Fruit fly (Drosophila melanogaster): Measurements from ENCODE around the gene Gr64c.

Gr64c gene

DNA sequence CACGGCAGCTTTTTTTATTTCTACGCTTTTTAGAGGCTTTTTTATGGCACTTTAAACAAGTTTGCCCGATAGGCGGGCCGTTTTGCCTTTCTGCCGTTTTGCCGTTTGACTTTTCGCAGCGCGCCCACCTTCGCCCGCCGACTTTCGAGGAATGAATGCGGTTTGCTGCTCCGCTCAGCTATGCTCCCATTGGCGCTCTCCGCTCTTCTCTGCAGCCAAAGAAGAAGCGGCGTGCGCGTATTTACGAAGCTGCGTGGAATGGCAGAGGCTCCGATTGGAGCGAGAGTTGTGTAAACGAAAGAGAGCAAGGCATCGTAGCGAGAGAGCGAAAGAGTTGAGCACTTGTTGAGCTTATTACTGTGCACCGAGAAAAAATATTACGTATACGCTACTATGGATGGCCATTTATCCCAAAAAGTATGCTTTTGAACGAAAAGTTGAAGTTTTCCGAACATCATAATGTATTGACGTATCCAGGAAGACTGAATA is 43.2 kb downstream of the Gr64c start, which contains the start of gene wit (continued):
- no peak for TF ChIP-seq CG1832 (GFP tag; optimal IDR thresholded peaks at IDR 0.05)
- no peak for TF ChIP-seq chn (GFP tag; optimal IDR thresholded peaks at IDR 0.05)
- TF ChIP-seq CG12744 (GFP tag; optimal IDR thresholded peaks at IDR 0.05) = no peak
- TF ChIP-seq klu (GFP tag; IDR thresholded peaks at IDR 0.05) = no peak
- peak; percentile 87 for TF ChIP-seq CG3163 (GFP tag; optimal IDR thresholded peaks at IDR 0.05)
- peak; percentile 79; the same call in 1 of the 3 replicates for TF ChIP-seq CG34422 (GFP tag; IDR thresholded peaks at IDR 0.05)
- no peak for TF ChIP-seq seq (GFP tag; IDR thresholded peaks at IDR 0.05)
- TF ChIP-seq CG32767 (GFP tag; IDR thresholded peaks at IDR 0.05) = 0 out of 2 replicates have a peak, but pooled peaks have one; percentile 16
- peak; percentile 58 for TF ChIP-seq CG2120 (GFP tag; optimal IDR thresholded peaks at IDR 0.05)
- no peak for TF ChIP-seq maf-S (GFP tag; optimal IDR thresholded peaks at IDR 0.05)
- 0 out of 3 replicates have a peak, but pooled peaks have one; percentile 11 for TF ChIP-seq CG11695 (GFP tag; IDR thresholded peaks at IDR 0.05)
- peak; percentile 36 for TF ChIP-seq her (GFP tag; optimal IDR thresholded peaks at IDR 0.05)
- TF ChIP-seq CG11247 (GFP tag; IDR thresholded peaks at IDR 0.05) = no peak
- peak; percentile 72; the same call in 2 of the 3 replicates for TF ChIP-seq ci (GFP tag; IDR thresholded peaks at IDR 0.05)
- TF ChIP-seq fu2 (GFP tag; optimal IDR thresholded peaks at IDR 0.05) = no peak
- TF ChIP-seq ase (GFP tag; IDR thresholded peaks at IDR 0.05) = no peak
- no peak for TF ChIP-seq CG16815 (GFP tag; optimal IDR thresholded peaks at IDR 0.05)
- no peak for TF ChIP-seq emc (GFP tag; optimal IDR thresholded peaks at IDR 0.05)
- peak; percentile 21 for TF ChIP-seq NfI (GFP tag; optimal IDR thresholded peaks at IDR 0.05)
- no peak for TF ChIP-seq crc (GFP tag; optimal IDR thresholded peaks at IDR 0.05)
- TF ChIP-seq Sox102F (GFP tag; optimal IDR thresholded peaks at IDR 0.05) = peak; percentile 12
- no peak for TF ChIP-seq CG31441 (GFP tag; IDR thresholded peaks at IDR 0.05)
- TF ChIP-seq CG7786 (GFP tag; optimal IDR thresholded peaks at IDR 0.05) = peak; percentile 31
- TF ChIP-seq h (optimal IDR thresholded peaks at IDR 0.05) = no peak
- no peak for TF ChIP-seq CG11723 (GFP tag; optimal IDR thresholded peaks at IDR 0.05)
- peak; percentile 42 for TF ChIP-seq Xbp1 (GFP tag; optimal IDR thresholded peaks at IDR 0.05)
- no peak for TF ChIP-seq CG6689 (GFP tag; IDR thresholded peaks at IDR 0.05)
- no peak for TF ChIP-seq CG13624 (GFP tag; optimal IDR thresholded peaks at IDR 0.05)
- no peak for TF ChIP-seq CG18619 (GFP tag; optimal IDR thresholded peaks at IDR 0.05)
- no peak for TF ChIP-seq sim (GFP tag; IDR thresholded peaks at IDR 0.05)
- peak; percentile 48 for TF ChIP-seq wek (GFP tag; optimal IDR thresholded peaks at IDR 0.05)
- TF ChIP-seq hkb (optimal IDR thresholded peaks at IDR 0.05) = no peak
- TF ChIP-seq hkb (GFP tag; IDR thresholded peaks at IDR 0.05) = peak; percentile 49; the same call in 1 of the 2 replicates
- TF ChIP-seq sna (GFP tag; IDR thresholded peaks at IDR 0.05; ENCODE audit: partially characterized antibody) = peak; percentile 70
- peak; percentile 26 for TF ChIP-seq HmgZ (tag; optimal IDR thresholded peaks at IDR 0.05)
- TF ChIP-seq CG13287 (GFP tag; IDR thresholded peaks at IDR 0.05; ENCODE audit: partially characterized antibody) = peak; percentile 73
- no peak for TF ChIP-seq CG5953 (GFP tag; IDR thresholded peaks at IDR 0.05)
- no peak for TF ChIP-seq pzg (GFP tag; optimal IDR thresholded peaks at IDR 0.05)
- no peak; the same call in 2 of the 3 replicates for TF ChIP-seq so (GFP tag; IDR thresholded peaks at IDR 0.05)
- peak; percentile 47; the same call in 1 of the 4 replicates for TF ChIP-seq Dll (GFP tag; IDR thresholded peaks at IDR 0.05; ENCODE audit: partially characterized antibody)
- no peak for TF ChIP-seq CG9215 (GFP tag; IDR thresholded peaks at IDR 0.05)
- peak; percentile 65 for TF ChIP-seq sens (GFP tag)
- no peak for TF ChIP-seq CG18262 (tag; optimal IDR thresholded peaks at IDR 0.05)
- TF ChIP-seq CG17612 (GFP tag; IDR thresholded peaks at IDR 0.05) = no peak
- TF ChIP-seq sug (tag; optimal IDR thresholded peaks at IDR 0.05) = peak; percentile 22
- no peak; the same call in 2 of the 3 replicates for TF ChIP-seq CG14050 (GFP tag; IDR thresholded peaks at IDR 0.05)
- TF ChIP-seq CG7839 (tag; optimal IDR thresholded peaks at IDR 0.05) = no peak
- no peak for TF ChIP-seq dan (GFP tag; IDR thresholded peaks at IDR 0.05)
- 0 out of 3 replicates have a peak, but pooled peaks have one; percentile 26 for TF ChIP-seq C15 (GFP tag; IDR thresholded peaks at IDR 0.05)
- no peak for TF ChIP-seq CkIIα-i1 (GFP tag; IDR thresholded peaks at IDR 0.05)
- no peak for TF ChIP-seq CG6654 (GFP tag; optimal IDR thresholded peaks at IDR 0.05)
- TF ChIP-seq CG7963 (GFP tag; IDR thresholded peaks at IDR 0.05; ENCODE audit: partially characterized antibody) = no peak

Data from whole organism, embryonic.